Worm (Caenorhabditis elegans) whole organism, young adult: ENCODE data around the gene add-2.

Experiments
- K12H6.12 ChIP-seq: fragments of 200-800 bp; sonication (Bioruptor generic); optimal IDR thresholded peaks from 2 replicates; lab custom pipeline; 2018; ENCODE audit warnings: mild to moderate bottlenecking, missing genetic modification characterization, missing compliant biosample characterization
- attf-3 ChIP-seq: fragments of 200-800 bp; sonication (Bioruptor generic); conservative IDR thresholded peaks from 2 replicates; pipeline ENCODE4 v1.3.6; 2022; ENCODE audit warnings: missing genetic modification reagents, missing genetic modification characterization, missing compliant biosample characterization
- dpl-1 ChIP-seq: fragments of 150-350 bp; optimal IDR thresholded peaks from 2 replicates; lab custom pipeline; 2014; ENCODE audit warnings: missing biosample characterization, missing genetic modification reagents, missing genetic modification characterization
- lag-1 ChIP-seq: fragments of 200-800 bp; sonication (Bioruptor generic); IDR thresholded peaks from 2 replicates; pipeline ENCODE4 v1.3.6; 2022; ENCODE audit warnings: missing genetic modification reagents, missing genetic modification characterization, missing compliant biosample characterization
- lir-1 ChIP-seq: fragments of 200-800 bp; sonication (Bioruptor generic); conservative IDR thresholded peaks from 2 replicates; pipeline ENCODE4 v1.3.6; 2022; ENCODE audit warnings: missing genetic modification reagents, missing genetic modification characterization, missing compliant biosample characterization
- nhr-120 ChIP-seq: fragments of 200-800 bp; sonication (Bioruptor generic); IDR thresholded peaks from 2 replicates; pipeline ENCODE4 v1.3.6; 2022; ENCODE audit warnings: missing genetic modification characterization, missing compliant biosample characterization
- nhr-27 ChIP-seq: fragments of 200-800 bp; sonication (Bioruptor generic); optimal IDR thresholded peaks from 2 replicates; lab custom pipeline; 2018; ENCODE audit warnings: mild to moderate bottlenecking, missing genetic modification characterization, moderate library complexity, missing compliant biosample characterization
- rcor-1 ChIP-seq: fragments of 200-800 bp; sonication (Bioruptor generic); IDR thresholded peaks from 2 replicates; pipeline ENCODE4 v1.3.6; 2022; ENCODE audit warnings: missing genetic modification reagents, missing genetic modification characterization, missing compliant biosample characterization
- unc-62 ChIP-seq: fragments of 150-350 bp; optimal IDR thresholded peaks from 2 replicates; lab custom pipeline; 2014; ENCODE audit warnings: missing biosample characterization, missing genetic modification reagents, missing genetic modification characterization
- ztf-18 ChIP-seq: sonication (generic microtip); optimal IDR thresholded peaks from 2 replicates; lab custom pipeline; 2016; ENCODE audit warnings: missing genotype, mild to moderate bottlenecking, missing genetic modification characterization, missing compliant biosample characterization

- TF ChIP-seq attf-3 (GFP tag; lab: Robert Waterston, UW), result no peak
- no peak for TF ChIP-seq nhr-27 (tag; lab: Kevin White, UChicago)
- TF ChIP-seq K12H6.12, result no peak
- no peak for TF ChIP-seq rcor-1 (GFP tag; lab: Robert Waterston, UW)
- no peak for TF ChIP-seq lir-1 (GFP tag; lab: Robert Waterston, UW)
- no peak for TF ChIP-seq lag-1 (GFP tag; lab: Robert Waterston, UW)
- TF ChIP-seq unc-62 (GFP tag; lab: Kevin White, UChicago), result no peak
- no peak for TF ChIP-seq ztf-18 (tag; lab: Kevin White, UChicago)
- TF ChIP-seq nhr-120, result no peak
- no peak for TF ChIP-seq dpl-1 (GFP tag; lab: Kevin White, UChicago)
Measured at ce11 chrV:12004501-12004940, 8.7 kb downstream of the add-2 start.
